Fruit fly (Drosophila melanogaster) whole organism, embryonic: Measurements from ENCODE around the gene CG43051.
A peak's percentile ranks its signal among the peaks of the same experiment; 100 is the strongest.

Source experiments
- CG10654 ChIP-seq: fragments of 200-800 bp; sonication (Bioruptor generic); optimal IDR thresholded peaks from 2 replicates; lab custom pipeline; 2016; ENCODE audit warnings: missing biosample characterization, missing genetic modification characterization
- CG10959 ChIP-seq: fragments of 200-800 bp; sonication (Bioruptor generic); IDR thresholded peaks from 2 replicates; pipeline ENCODE4 v1.3.6; 2022; ENCODE audit warnings: missing biosample characterization, missing genetic modification characterization
- CG11504 ChIP-seq: fragments of 200-800 bp; sonication (Bioruptor generic); optimal IDR thresholded peaks from 3 replicates; lab custom pipeline; 2019; ENCODE audit warnings: missing biosample characterization, mild to moderate bottlenecking, missing genetic modification characterization, moderate library complexity
- CG12155 ChIP-seq: fragments of 200-800 bp; sonication (Bioruptor generic); optimal IDR thresholded peaks from 3 replicates; lab custom pipeline; 2016; ENCODE audit warnings: missing biosample characterization, missing genetic modification characterization
- CG12659 ChIP-seq: fragments of 200-800 bp; sonication (Bioruptor generic); optimal IDR thresholded peaks from 3 replicates; lab custom pipeline; 2017; ENCODE audit warnings: mild to moderate bottlenecking, missing biosample characterization, missing genetic modification reagents, missing genetic modification characterization
- CG14441 ChIP-seq: fragments of 200-800 bp; sonication (Bioruptor generic); IDR thresholded peaks from 2 replicates; pipeline ENCODE4 v1.3.6; 2022; ENCODE audit warnings: missing biosample characterization, missing genetic modification characterization
- CG14667 ChIP-seq: fragments of 200-800 bp; sonication (Bioruptor generic); IDR thresholded peaks from 2 replicates; pipeline ENCODE4 v1.3.6; 2022; ENCODE audit warnings: missing biosample characterization, missing genetic modification characterization
- CG17186 ChIP-seq: fragments of 200-800 bp; sonication (Bioruptor generic); optimal IDR thresholded peaks from 3 replicates; lab custom pipeline; 2017; ENCODE audit warnings: missing biosample characterization, missing genetic modification reagents, missing genetic modification characterization
- CG17568 ChIP-seq: fragments of 200-800 bp; sonication (Bioruptor generic); optimal IDR thresholded peaks from 2 replicates; lab custom pipeline; 2018; ENCODE audit warnings: missing biosample characterization, mild to moderate bottlenecking, missing genetic modification characterization, moderate library complexity
- CG18764 ChIP-seq: fragments of 200-800 bp; sonication (Bioruptor generic); optimal IDR thresholded peaks from 3 replicates; lab custom pipeline; 2016; ENCODE audit warnings: missing biosample characterization, missing genetic modification characterization
- CG3163 ChIP-seq: fragments of 200-800 bp; sonication (Bioruptor generic); optimal IDR thresholded peaks from 3 replicates; lab custom pipeline; 2016; ENCODE audit warnings: missing biosample characterization, missing genetic modification characterization
- CG6175 ChIP-seq: fragments of 200-800 bp; sonication (Bioruptor generic); IDR thresholded peaks from 3 replicates; pipeline ENCODE4 v1.3.6; 2022; ENCODE audit warnings: missing biosample characterization, missing genetic modification characterization
- CG6254 ChIP-seq: fragments of 200-800 bp; sonication (Bioruptor generic); optimal IDR thresholded peaks from 3 replicates; lab custom pipeline; 2017; ENCODE audit warnings: mild to moderate bottlenecking, missing biosample characterization, missing genetic modification reagents, missing genetic modification characterization
- CG6765 ChIP-seq: fragments of 200-800 bp; sonication (Bioruptor generic); optimal IDR thresholded peaks from 3 replicates; lab custom pipeline; 2017; ENCODE audit warnings: missing biosample characterization, mild to moderate bottlenecking, missing genetic modification characterization
- CG7271 ChIP-seq: fragments of 200-800 bp; sonication (Bioruptor generic); optimal IDR thresholded peaks from 2 replicates; lab custom pipeline; 2018; ENCODE audit warnings: missing biosample characterization, mild to moderate bottlenecking, missing genetic modification characterization, moderate library complexity
- CG9797 ChIP-seq: fragments of 200-800 bp; sonication (Bioruptor generic); optimal IDR thresholded peaks from 3 replicates; lab custom pipeline; 2018; ENCODE audit warnings: missing biosample characterization, mild to moderate bottlenecking, missing genetic modification characterization
- D19A ChIP-seq: fragments of 200-800 bp; optimal IDR thresholded peaks from 3 replicates; lab custom pipeline; 2019; ENCODE audit warnings: missing biosample characterization, mild to moderate bottlenecking, missing genetic modification characterization, moderate library complexity
- Gug ChIP-seq: fragments of 200-800 bp; sonication (Bioruptor generic); IDR thresholded peaks from 4 replicates; pipeline ENCODE4 v1.3.6; 2022; ENCODE audit warnings: missing biosample characterization, missing genetic modification characterization
- HLH3B ChIP-seq: fragments of 200-800 bp; sonication (Bioruptor generic); IDR thresholded peaks from 2 replicates; pipeline ENCODE4 v1.3.6; 2022; ENCODE audit warnings: missing biosample characterization, missing genetic modification characterization
- Hey ChIP-seq: fragments of 200-800 bp; sonication (Bioruptor generic); optimal IDR thresholded peaks from 3 replicates; lab custom pipeline; 2018; ENCODE audit warnings: missing biosample characterization, mild to moderate bottlenecking, missing genetic modification characterization
- Hr3 ChIP-seq: fragments of 200-800 bp; sonication (Bioruptor generic); optimal IDR thresholded peaks from 3 replicates; lab custom pipeline; 2016; ENCODE audit warnings: missing biosample characterization, missing genetic modification characterization
- Hr51 ChIP-seq, 2 experiments: fragments of 200-800 bp; sonication (Bioruptor generic); optimal IDR thresholded peaks; 2 replicates in 1 of 2; 3 replicates in 1 of 2; lab custom pipeline; 2016 to 2018; ENCODE audit warnings: missing biosample characterization in 2 of 2, missing genetic modification characterization in 2 of 2, mild to moderate bottlenecking in 1 of 2, moderate library complexity in 1 of 2
- Max ChIP-seq: fragments of 200-800 bp; sonication (Bioruptor generic); optimal IDR thresholded peaks from 2 replicates; lab custom pipeline; 2016; ENCODE audit warnings: missing biosample characterization, mild to moderate bottlenecking, missing genetic modification characterization
- Meics ChIP-seq: fragments of 200-800 bp; sonication (Bioruptor generic); optimal IDR thresholded peaks from 2 replicates; lab custom pipeline; 2017; ENCODE audit warnings: missing biosample characterization, mild to moderate bottlenecking, missing genetic modification characterization
- NfI ChIP-seq: fragments of 200-800 bp; sonication (Bioruptor generic); optimal IDR thresholded peaks from 3 replicates; lab custom pipeline; 2018; ENCODE audit warnings: missing biosample characterization, mild to moderate bottlenecking, missing genetic modification characterization, moderate library complexity
- PHDP ChIP-seq: fragments of 200-800 bp; sonication (Bioruptor generic); optimal IDR thresholded peaks from 3 replicates; lab custom pipeline; 2018; ENCODE audit warnings: missing biosample characterization, mild to moderate bottlenecking, missing genetic modification characterization, moderate library complexity
- TFAM ChIP-seq: fragments of 200-800 bp; sonication (Bioruptor generic); optimal IDR thresholded peaks from 2 replicates; lab custom pipeline; 2017; ENCODE audit warnings: missing biosample characterization, missing genetic modification characterization, inconsistent platforms
- aop ChIP-seq: fragments of 200-800 bp; sonication (Bioruptor generic); IDR thresholded peaks from 2 replicates; pipeline ENCODE4 v1.3.6; 2022; ENCODE audit warnings: missing biosample characterization, missing genetic modification characterization
- ase ChIP-seq: fragments of 200-800 bp; sonication (Bioruptor generic); IDR thresholded peaks from 3 replicates; pipeline ENCODE4 v1.3.6; 2022; ENCODE audit warnings: missing biosample characterization, missing genetic modification characterization
- ash1 ChIP-seq: fragments of 200-800 bp; sonication (Bioruptor generic); optimal IDR thresholded peaks from 2 replicates; lab custom pipeline; 2018; ENCODE audit warnings: missing biosample characterization, mild to moderate bottlenecking, missing genetic modification characterization
- bowl ChIP-seq: fragments of 200-800 bp; sonication (Bioruptor generic); IDR thresholded peaks from 2 replicates; pipeline ENCODE4 v1.3.6; 2022; ENCODE audit warnings: missing biosample characterization, missing genetic modification characterization
- cg ChIP-seq: fragments of 200-800 bp; sonication (Bioruptor generic); optimal IDR thresholded peaks from 3 replicates; lab custom pipeline; 2019; ENCODE audit warnings: missing biosample characterization, mild to moderate bottlenecking, missing genetic modification characterization, moderate library complexity
- da ChIP-seq: fragments of 200-800 bp; sonication (Bioruptor generic); optimal IDR thresholded peaks from 2 replicates; lab custom pipeline; 2016; ENCODE audit warnings: missing biosample characterization, missing genetic modification characterization
- ems ChIP-seq: fragments of 200-800 bp; sonication (Bioruptor generic); optimal IDR thresholded peaks from 3 replicates; lab custom pipeline; 2016; ENCODE audit warnings: missing biosample characterization, missing genetic modification characterization
- fru ChIP-seq: fragments of >200 bp; optimal IDR thresholded peaks from 2 replicates; lab custom pipeline; 2017
- ftz-f1 ChIP-seq: fragments of 200-800 bp; sonication (Bioruptor generic); optimal IDR thresholded peaks from 2 replicates; lab custom pipeline; 2016; ENCODE audit warnings: missing biosample characterization, missing genetic modification characterization
- ham ChIP-seq: fragments of 200-800 bp; sonication (Bioruptor generic); IDR thresholded peaks from 2 replicates; pipeline ENCODE4 v1.3.6; 2022; ENCODE audit warnings: missing biosample characterization, missing genetic modification characterization
- hth ChIP-seq: fragments of >200 bp; optimal IDR thresholded peaks from 2 replicates; lab custom pipeline; 2017; ENCODE audit warnings: inconsistent platforms
- insv ChIP-seq, 2 experiments: fragments of 200-800 bp; sonication (Bioruptor generic); optimal IDR thresholded peaks; 3 replicates each; lab custom pipeline; 2016 to 2018; ENCODE audit warnings: missing biosample characterization in 2 of 2, missing genetic modification characterization in 2 of 2
- nmo ChIP-seq: fragments of 200-800 bp; sonication (Bioruptor generic); optimal IDR thresholded peaks from 2 replicates; lab custom pipeline; 2018; ENCODE audit warnings: missing biosample characterization, mild to moderate bottlenecking, missing genetic modification characterization, moderate library complexity
- nom ChIP-seq: fragments of 200-800 bp; sonication (Bioruptor generic); optimal IDR thresholded peaks from 2 replicates; lab custom pipeline; 2017; ENCODE audit warnings: missing biosample characterization, missing genetic modification characterization, mild to moderate bottlenecking, moderate library complexity, missing genetic modification reagents
- pan ChIP-seq, 4 experiments: fragments of >200 bp in 3 of 4; fragments of 200-800 bp in 1 of 4; sonication (Bioruptor generic) in 1 of 4; optimal IDR thresholded peaks in 3 of 4; IDR thresholded peaks in 1 of 4; 2 replicates each; pipeline versions ENCODE4 v1.3.6 to Lab custom; 2017 to 2022; ENCODE audit warnings: missing biosample characterization in 2 of 4, missing genetic modification characterization in 2 of 4, mixed read lengths in 1 of 4
- pzg ChIP-seq: fragments of 200-800 bp; sonication (Bioruptor generic); optimal IDR thresholded peaks from 3 replicates; lab custom pipeline; 2018; ENCODE audit warnings: missing biosample characterization, mild to moderate bottlenecking, missing genetic modification characterization, moderate library complexity
- salm ChIP-seq: fragments of 200-800 bp; sonication (Bioruptor generic); optimal IDR thresholded peaks from 2 replicates; lab custom pipeline; 2018; ENCODE audit warnings: missing biosample characterization, mild to moderate bottlenecking, missing genetic modification characterization
- sd ChIP-seq: fragments of 200-800 bp; sonication (Bioruptor generic); optimal IDR thresholded peaks from 3 replicates; lab custom pipeline; 2018; ENCODE audit warnings: missing biosample characterization, mild to moderate bottlenecking, missing genetic modification characterization, moderate library complexity
- sens ChIP-seq: fragments of 200-800 bp; sonication (Bioruptor generic); peaks from one replicate; lab custom pipeline; 2016; ENCODE audit warnings: missing biosample characterization, missing genetic modification characterization
- seq ChIP-seq: fragments of 200-800 bp; sonication (Bioruptor generic); IDR thresholded peaks from 2 replicates; pipeline ENCODE4 v1.3.6; 2022; ENCODE audit warnings: missing biosample characterization, missing genetic modification characterization
- sqz ChIP-seq: fragments of 200-800 bp; sonication (Bioruptor generic); optimal IDR thresholded peaks from 3 replicates; lab custom pipeline; 2018; ENCODE audit warnings: missing biosample characterization, mild to moderate bottlenecking, missing genetic modification characterization
- stwl ChIP-seq: fragments of 200-800 bp; sonication (Bioruptor generic); optimal IDR thresholded peaks from 3 replicates; lab custom pipeline; 2018; ENCODE audit warnings: missing biosample characterization, mild to moderate bottlenecking, missing genetic modification characterization, moderate library complexity

The CG43051 gene

dm6 chr2L:12483866-12484554 lies 23.7 kb upstream of the CG43051 start (continued):
- peak; percentile 81 for TF ChIP-seq CG18764
- TF ChIP-seq ham, result no peak
- TF ChIP-seq CG3163 (GFP tag; lab: Kevin White, UChicago), result peak; percentile 66
- TF ChIP-seq CG6175, result peak; percentile 74; the same call in 2 of the 3 replicates
- peak; percentile 92 for TF ChIP-seq PHDP
- no peak for TF ChIP-seq hth (lab: Kevin White, UChicago)
- no peak for TF ChIP-seq fru
- peak; percentile 1 for TF ChIP-seq CG7271 (tag; lab: Kevin White, UChicago)
- peak; percentile 97 for TF ChIP-seq sens
- peak; percentile 92 for TF ChIP-seq nmo
- peak; percentile 83 for TF ChIP-seq CG17568
- TF ChIP-seq bowl (GFP tag; lab: Robert Waterston, UW), result peak; percentile 71; the same call in 1 of the 2 replicates
- TF ChIP-seq salm (tag; lab: Kevin White, UChicago), result peak; percentile 88
- peak in 1 of 2 experiments; percentile 48 for TF ChIP-seq insv (GFP tag; optimal IDR thresholded peaks at IDR 0.05; lab: Kevin White, UChicago)
- no peak for TF ChIP-seq pan (optimal IDR thresholded peaks at IDR 0.05; lab: Kevin White, UChicago)
- TF ChIP-seq pan (GFP tag; optimal IDR thresholded peaks at IDR 0.05 in 1 of 2, IDR thresholded peaks at IDR 0.05 in 1 of 2), result peak in 1 of 2 experiments; percentile 91
- peak; percentile 79 for TF ChIP-seq Gug (GFP tag; lab: Robert Waterston, UW)
- TF ChIP-seq TFAM (GFP tag; lab: Kevin White, UChicago), result no peak
- TF ChIP-seq ash1, result no peak
- TF ChIP-seq aop, result no peak
- peak; percentile 82 for TF ChIP-seq da
- TF ChIP-seq CG12659 (GFP tag; lab: Kevin White, UChicago), result peak; percentile 92
- peak; percentile 52 for TF ChIP-seq sd (tag; lab: Kevin White, UChicago)
- peak; percentile 90 for TF ChIP-seq nom
- TF ChIP-seq CG10654, result peak; percentile 80
- peak; percentile 81 for TF ChIP-seq CG6254 (GFP tag; lab: Kevin White, UChicago)
- TF ChIP-seq CG10959 (GFP tag; lab: Robert Waterston, UW), result no peak; the same call in 1 of the 2 replicates
- peak; percentile 81 for TF ChIP-seq ems (GFP tag; lab: Kevin White, UChicago)
- TF ChIP-seq Hr3 (GFP tag; lab: Kevin White, UChicago), result peak; percentile 82
- TF ChIP-seq Meics (GFP tag; lab: Kevin White, UChicago), result peak; percentile 86
- TF ChIP-seq ase (GFP tag; lab: Robert Waterston, UW), result peak; percentile 81; the same call in 2 of the 3 replicates
- TF ChIP-seq Hey (tag; lab: Kevin White, UChicago), result peak; percentile 63
- TF ChIP-seq ftz-f1 (GFP tag; lab: Kevin White, UChicago), result no peak
- peak; percentile 92 for TF ChIP-seq CG11504 (tag; lab: Kevin White, UChicago)
- peak; percentile 24 for TF ChIP-seq stwl
- peak; percentile 72 to 93 for TF ChIP-seq Hr51 (GFP tag; optimal IDR thresholded peaks at IDR 0.05; lab: Kevin White, UChicago)
- TF ChIP-seq CG6765 (GFP tag; lab: Kevin White, UChicago), result peak; percentile 76
- TF ChIP-seq CG9797 (GFP tag; lab: Kevin White, UChicago), result no peak
- TF ChIP-seq seq, result peak; percentile 89
- TF ChIP-seq CG14667 (GFP tag; lab: Robert Waterston, UW), result no peak; the same call in 1 of the 2 replicates
- peak; percentile 73 for TF ChIP-seq cg (GFP tag; lab: Kevin White, UChicago)
- TF ChIP-seq pzg, result no peak
- peak; percentile 92 for TF ChIP-seq sqz (GFP tag; lab: Kevin White, UChicago)
- peak; percentile 41 for TF ChIP-seq CG17186 (GFP tag; lab: Kevin White, UChicago)
- TF ChIP-seq CG14441 (GFP tag; lab: Robert Waterston, UW), result peak; percentile 88
- peak; percentile 74 for TF ChIP-seq CG12155
- TF ChIP-seq HLH3B (GFP tag; lab: Robert Waterston, UW), result peak; percentile 86; the same call in 1 of the 2 replicates
- TF ChIP-seq Max (GFP tag; lab: Kevin White, UChicago), result peak; percentile 79
- peak; percentile 90 for TF ChIP-seq NfI
- peak; percentile 77 for TF ChIP-seq D19A (tag; lab: Kevin White, UChicago)
